Worm (Caenorhabditis elegans): ENCODE data around the gene ZK994.6.
A peak's percentile ranks its signal among the peaks of the same experiment; 100 is the strongest.

Gene ZK994.6

DNA sequence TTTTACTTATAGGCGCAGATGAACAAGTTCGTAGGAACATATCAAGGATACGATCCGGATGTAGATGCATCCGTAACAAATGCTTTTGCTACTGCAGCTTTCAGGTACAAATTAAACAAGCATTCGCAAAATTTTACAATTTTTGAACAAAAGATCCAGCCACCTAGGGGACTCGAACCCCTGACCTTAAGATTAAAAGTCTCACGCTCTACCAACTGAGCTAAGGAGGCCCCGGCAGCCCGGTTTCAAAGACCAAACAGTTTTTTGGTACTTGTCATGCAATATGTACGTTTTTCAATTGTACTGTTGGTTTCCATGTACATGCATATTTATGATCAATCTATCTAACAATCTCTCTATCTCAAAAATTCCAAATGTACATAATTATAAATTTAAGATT, 7.8 kb downstream of the ZK994.6 start (continued):
- TF ChIP-seq Y48G9A.11 (GFP tag; IDR thresholded peaks at IDR 0.05), result 0 out of 2 replicates have a peak, but pooled peaks have one; percentile 40
- no peak for TF ChIP-seq jun-1 (tag; optimal IDR thresholded peaks at IDR 0.05)
- TF ChIP-seq ceh-44 (GFP tag; IDR thresholded peaks at IDR 0.05), result 0 out of 2 replicates have a peak, but pooled peaks have one; percentile 44
- peak in 1 of 2 experiments; percentile 8 for TF ChIP-seq daf-16 (GFP tag; optimal IDR thresholded peaks at IDR 0.05)
- TF ChIP-seq daf-16 (tag; optimal IDR thresholded peaks at IDR 0.05), result no peak
- TF ChIP-seq dmd-6 (GFP tag; IDR thresholded peaks at IDR 0.05), result no peak
- TF ChIP-seq F44E2.7 (GFP tag; IDR thresholded peaks at IDR 0.05), result peak; percentile 49; the same call in 1 of the 2 replicates
- no peak for TF ChIP-seq lin-39 (tag; optimal IDR thresholded peaks at IDR 0.05)
- TF ChIP-seq F10B5.3 (tag; optimal IDR thresholded peaks at IDR 0.05), result no peak
- no peak for TF ChIP-seq hmg-1.1 (GFP tag; IDR thresholded peaks at IDR 0.05)
- no peak for TF ChIP-seq nhr-10 (tag; optimal IDR thresholded peaks at IDR 0.05)
- peak; percentile 42; the same call in 1 of the 2 replicates for TF ChIP-seq vab-7 (GFP tag; IDR thresholded peaks at IDR 0.05)
- peak; percentile 53; the same call in 1 of the 2 replicates for TF ChIP-seq pha-4 (GFP tag; IDR thresholded peaks at IDR 0.05)
- TF ChIP-seq pha-4 (tag; optimal IDR thresholded peaks at IDR 0.05), result no peak
- TF ChIP-seq spr-1 (tag; optimal IDR thresholded peaks at IDR 0.05), result no peak
- no peak for TF ChIP-seq F49E8.2 (tag; optimal IDR thresholded peaks at IDR 0.05; ENCODE audit: borderline replicate concordance)
- TF ChIP-seq lir-3 (tag; optimal IDR thresholded peaks at IDR 0.05), result peak; percentile 15

- no peak for TF ChIP-seq spr-1 (tag; optimal IDR thresholded peaks at IDR 0.05)
- peak; percentile 50; the same call in 1 of the 2 replicates for TF ChIP-seq nhr-41 (GFP tag; IDR thresholded peaks at IDR 0.05)
- TF ChIP-seq lim-7 (GFP tag; IDR thresholded peaks at IDR 0.05), result peak; percentile 69
- TF ChIP-seq hlh-11 (tag; optimal IDR thresholded peaks at IDR 0.05), result peak; percentile 11
- peak; percentile 9 for TF ChIP-seq snpc-4 (tag; optimal IDR thresholded peaks at IDR 0.05)
- TF ChIP-seq snpc-1.2 (GFP tag; IDR thresholded peaks at IDR 0.05), result peak; percentile 69
- no peak for TF ChIP-seq fkh-10 (GFP tag; optimal IDR thresholded peaks at IDR 0.05)
- peak; percentile 36 for TF ChIP-seq unc-130 (GFP tag; optimal IDR thresholded peaks at IDR 0.05)
- TF ChIP-seq tra-1 (GFP tag; IDR thresholded peaks at IDR 0.05), result peak; percentile 46; the same call in 1 of the 2 replicates
- peak; percentile 15 for TF ChIP-seq nhr-111 (GFP tag; optimal IDR thresholded peaks at IDR 0.05)
- peak; percentile 34; the same call in 1 of the 2 replicates for TF ChIP-seq dmd-6 (GFP tag; IDR thresholded peaks at IDR 0.05)
- TF ChIP-seq skn-1 (tag; optimal IDR thresholded peaks at IDR 0.05), result no peak
- TF ChIP-seq nhr-77 (tag; optimal IDR thresholded peaks at IDR 0.05), result no peak
- TF ChIP-seq lin-1 (GFP tag; IDR thresholded peaks at IDR 0.05), result 0 out of 2 replicates have a peak, but pooled peaks have one; percentile 11
- 0 out of 2 replicates have a peak, but pooled peaks have one; percentile 45 for TF ChIP-seq hmg-1.1 (GFP tag; IDR thresholded peaks at IDR 0.05)
- peak; percentile 83 for TF ChIP-seq egl-43 (GFP tag; IDR thresholded peaks at IDR 0.05)
- TF ChIP-seq lin-38 (GFP tag; IDR thresholded peaks at IDR 0.05), result peak; percentile 71
- peak; percentile 58 for TF ChIP-seq mes-2 (tag; optimal IDR thresholded peaks at IDR 0.05; ENCODE audit: poor library complexity, severe bottlenecking)
- no peak for TF ChIP-seq nhr-28 (tag; optimal IDR thresholded peaks at IDR 0.05)
- TF ChIP-seq daf-19 (GFP tag; conservative IDR thresholded peaks at IDR 0.05), result peak; percentile 70
- no peak for TF ChIP-seq saeg-2 (GFP tag; IDR thresholded peaks at IDR 0.05)
- TF ChIP-seq lir-3 (tag; optimal IDR thresholded peaks at IDR 0.05), result peak; percentile 31
- peak; percentile 72 for TF ChIP-seq ctbp-1 (GFP tag; IDR thresholded peaks at IDR 0.05)
- TF ChIP-seq daf-16 (GFP tag; optimal IDR thresholded peaks at IDR 0.05), result peak in 1 of 2 experiments; percentile 55
- peak; percentile 66 for TF ChIP-seq daf-16 (tag; optimal IDR thresholded peaks at IDR 0.05)
- TF ChIP-seq sdz-12 (GFP tag; optimal IDR thresholded peaks at IDR 0.05), result no peak
- TF ChIP-seq mep-1 (tag; optimal IDR thresholded peaks at IDR 0.05), result peak; percentile 36
- TF ChIP-seq arid-1 (GFP tag; conservative IDR thresholded peaks at IDR 0.05), result peak; percentile 43; the same call in 1 of the 2 replicates
- peak; percentile 38 for TF ChIP-seq gei-8 (GFP tag; optimal IDR thresholded peaks at IDR 0.05)
- TF ChIP-seq nhr-42 (GFP tag; IDR thresholded peaks at IDR 0.05), result peak; percentile 61; the same call in 1 of the 2 replicates
- TF ChIP-seq vab-7 (GFP tag; IDR thresholded peaks at IDR 0.05), result peak; percentile 78
- 0 out of 2 replicates have a peak, but pooled peaks have one; percentile 62 for TF ChIP-seq dmd-8 (GFP tag; IDR thresholded peaks at IDR 0.05)
- 0 out of 2 replicates have a peak, but pooled peaks have one; percentile 32 for TF ChIP-seq madf-9 (GFP tag; conservative IDR thresholded peaks at IDR 0.05)
- TF ChIP-seq F44E2.7 (GFP tag; IDR thresholded peaks at IDR 0.05), result 0 out of 2 replicates have a peak, but pooled peaks have one; percentile 20
- TF ChIP-seq T26A8.4 (GFP tag; IDR thresholded peaks at IDR 0.05), result no peak
- peak; percentile 65 for TF ChIP-seq pha-4 (GFP tag; IDR thresholded peaks at IDR 0.05)
- no peak for TF ChIP-seq pha-4 (tag; optimal IDR thresholded peaks at IDR 0.05)
- peak; percentile 7 for TF ChIP-seq spr-3 (GFP tag; optimal IDR thresholded peaks at IDR 0.05)
- 0 out of 2 replicates have a peak, but pooled peaks have one; percentile 41 for TF ChIP-seq F26F4.8 (GFP tag; conservative IDR thresholded peaks at IDR 0.05)
- TF ChIP-seq Y105C5A.15 (GFP tag; IDR thresholded peaks at IDR 0.05), result 0 out of 2 replicates have a peak, but pooled peaks have one; percentile 10
Observed at ce11 chrV:8495965-8496364, 11.3 kb downstream of the ZK994.6 start.
